Fruit fly (Drosophila melanogaster) whole organism, embryonic: ENCODE results near the gene Pis.

Experiments used
- BtbVII ChIP-seq: fragments of 200-800 bp; sonication (Bioruptor generic); optimal IDR thresholded peaks from 3 replicates; lab custom pipeline; 2017; ENCODE audit warnings: missing biosample characterization, mild to moderate bottlenecking, missing genetic modification characterization
- CG1024 ChIP-seq: fragments of 200-800 bp; sonication (Bioruptor generic); IDR thresholded peaks from 2 replicates; pipeline ENCODE4 v1.3.6; 2022; ENCODE audit warnings: missing biosample characterization, missing genetic modification characterization
- CG10654 ChIP-seq: fragments of 200-800 bp; sonication (Bioruptor generic); optimal IDR thresholded peaks from 2 replicates; lab custom pipeline; 2016; ENCODE audit warnings: missing biosample characterization, missing genetic modification characterization
- CG12071 ChIP-seq: fragments of 200-800 bp; sonication (Bioruptor generic); optimal IDR thresholded peaks from 3 replicates; lab custom pipeline; 2018; ENCODE audit warnings: missing biosample characterization, mild to moderate bottlenecking, missing genetic modification characterization
- CG13424 ChIP-seq: fragments of 200-800 bp; sonication (Bioruptor generic); optimal IDR thresholded peaks from 2 replicates; lab custom pipeline; 2019; ENCODE audit warnings: missing biosample characterization, mild to moderate bottlenecking, missing genetic modification characterization, moderate library complexity
- CG13624 ChIP-seq: fragments of 200-800 bp; sonication (Bioruptor generic); optimal IDR thresholded peaks from 2 replicates; lab custom pipeline; 2016; ENCODE audit warnings: missing biosample characterization, missing genetic modification characterization
- CG14667 ChIP-seq: fragments of 200-800 bp; sonication (Bioruptor generic); IDR thresholded peaks from 2 replicates; pipeline ENCODE4 v1.3.6; 2022; ENCODE audit warnings: missing biosample characterization, missing genetic modification characterization
- CG15073 ChIP-seq: fragments of 200-800 bp; sonication (Bioruptor generic); optimal IDR thresholded peaks from 2 replicates; lab custom pipeline; 2016; ENCODE audit warnings: missing biosample characterization, missing genetic modification characterization
- CG15479 ChIP-seq: fragments of 200-800 bp; sonication (Bioruptor generic); optimal IDR thresholded peaks from 3 replicates; lab custom pipeline; 2019; ENCODE audit warnings: missing biosample characterization, mild to moderate bottlenecking, missing genetic modification characterization, moderate library complexity
- CG16813 ChIP-seq: fragments of 200-800 bp; sonication (Bioruptor generic); IDR thresholded peaks from 3 replicates; pipeline ENCODE4 v1.3.6; 2022; ENCODE audit warnings: missing biosample characterization, missing genetic modification characterization; ENCODE audit not compliant: partially characterized antibody
- CG16863 ChIP-seq: fragments of 200-800 bp; sonication (Bioruptor generic); optimal IDR thresholded peaks from 3 replicates; lab custom pipeline; 2016; ENCODE audit warnings: missing biosample characterization, missing genetic modification characterization
- CG17361 ChIP-seq: fragments of 200-800 bp; sonication (Bioruptor generic); IDR thresholded peaks from 3 replicates; pipeline ENCODE4 v1.3.6; 2022; ENCODE audit warnings: missing biosample characterization, missing genetic modification characterization
- CG2875 ChIP-seq: fragments of 200-800 bp; sonication (Bioruptor generic); optimal IDR thresholded peaks from 2 replicates; lab custom pipeline; 2017; ENCODE audit warnings: missing biosample characterization, mild to moderate bottlenecking, missing genetic modification characterization, missing genetic modification reagents
- CG30431 ChIP-seq: fragments of 200-800 bp; sonication (Bioruptor generic); optimal IDR thresholded peaks from 2 replicates; lab custom pipeline; 2017; ENCODE audit warnings: missing biosample characterization, missing genetic modification characterization
- CG31224 ChIP-seq: fragments of 200-800 bp; sonication (Bioruptor generic); IDR thresholded peaks from 2 replicates; pipeline ENCODE4 v1.3.6; 2022; ENCODE audit warnings: missing biosample characterization, missing genetic modification characterization
- CG31388 ChIP-seq: fragments of 200-800 bp; sonication (Bioruptor generic); optimal IDR thresholded peaks from 2 replicates; lab custom pipeline; 2016; ENCODE audit warnings: missing biosample characterization, missing genetic modification characterization
- CG32532 ChIP-seq: fragments of 200-800 bp; sonication (Bioruptor generic); IDR thresholded peaks from 2 replicates; pipeline ENCODE4 v1.3.6; 2022; ENCODE audit warnings: missing biosample characterization, missing genetic modification characterization
- CG7556 ChIP-seq: fragments of 200-800 bp; sonication (Bioruptor generic); optimal IDR thresholded peaks from 2 replicates; lab custom pipeline; 2017; ENCODE audit warnings: missing biosample characterization, mild to moderate bottlenecking, missing genetic modification characterization
- CG7786 ChIP-seq: fragments of 200-800 bp; sonication (Bioruptor generic); optimal IDR thresholded peaks from 2 replicates; lab custom pipeline; 2016; ENCODE audit warnings: missing biosample characterization, missing genetic modification characterization
- CG8290 ChIP-seq, 3 experiments: fragments of 200-800 bp; sonication (Bioruptor generic); optimal IDR thresholded peaks; 2 replicates each; lab custom pipeline; 2016 to 2019; ENCODE audit warnings: missing biosample characterization in 3 of 3, missing genetic modification characterization in 3 of 3, mild to moderate bottlenecking in 2 of 3, moderate library complexity in 1 of 3
- CG9797 ChIP-seq: fragments of 200-800 bp; sonication (Bioruptor generic); optimal IDR thresholded peaks from 3 replicates; lab custom pipeline; 2018; ENCODE audit warnings: missing biosample characterization, mild to moderate bottlenecking, missing genetic modification characterization
- D19B ChIP-seq: fragments of 200-800 bp; sonication (Bioruptor generic); optimal IDR thresholded peaks from 2 replicates; lab custom pipeline; 2017; ENCODE audit warnings: missing biosample characterization, mild to moderate bottlenecking, missing genetic modification characterization
- E2f1 ChIP-seq: fragments of 200-800 bp; sonication (Bioruptor generic); IDR thresholded peaks from 2 replicates; pipeline ENCODE4 v1.3.6; 2022; ENCODE audit warnings: missing biosample characterization, missing genetic modification characterization
- Ets65A ChIP-seq: fragments of 200-800 bp; sonication (Bioruptor generic); peaks from one replicate; lab custom pipeline; 2016; ENCODE audit warnings: missing biosample characterization, missing genetic modification characterization
- Gsc ChIP-seq: fragments of 200-800 bp; sonication (Bioruptor generic); IDR thresholded peaks from 2 replicates; pipeline ENCODE4 v1.3.6; 2022; ENCODE audit warnings: missing biosample characterization, missing genetic modification characterization
- Med ChIP-seq: fragments of 200-800 bp; sonication (Bioruptor generic); peaks from one replicate; lab custom pipeline; 2016; ENCODE audit warnings: missing biosample characterization, missing genetic modification characterization, mild to moderate bottlenecking, inconsistent platforms, moderate library complexity
- Opbp ChIP-seq: fragments of 200-800 bp; sonication (Bioruptor generic); IDR thresholded peaks from 3 replicates; pipeline ENCODE4 v1.3.6; 2022; ENCODE audit warnings: missing biosample characterization, missing genetic modification characterization; ENCODE audit not compliant: partially characterized antibody
- Spps ChIP-seq: fragments of 200-800 bp; sonication (Bioruptor generic); optimal IDR thresholded peaks from 2 replicates; lab custom pipeline; 2018; ENCODE audit warnings: missing biosample characterization, mild to moderate bottlenecking, missing genetic modification characterization
- Ssrp ChIP-seq: fragments of 200-800 bp; sonication (Bioruptor generic); optimal IDR thresholded peaks from 2 replicates; lab custom pipeline; 2018; ENCODE audit warnings: missing biosample characterization, mild to moderate bottlenecking, missing genetic modification characterization, moderate library complexity
- Vsx1 ChIP-seq: fragments of 200-800 bp; sonication (Bioruptor generic); optimal IDR thresholded peaks from 2 replicates; lab custom pipeline; 2017; ENCODE audit warnings: missing biosample characterization, mild to moderate bottlenecking, missing genetic modification characterization, missing genetic modification reagents
- al ChIP-seq: fragments of 200-800 bp; sonication (Bioruptor generic); IDR thresholded peaks from 2 replicates; pipeline ENCODE4 v1.3.6; 2022; ENCODE audit warnings: missing biosample characterization, missing genetic modification characterization
- aop ChIP-seq: fragments of 200-800 bp; sonication (Bioruptor generic); IDR thresholded peaks from 2 replicates; pipeline ENCODE4 v1.3.6; 2022; ENCODE audit warnings: missing biosample characterization, missing genetic modification characterization
- ara ChIP-seq: fragments of 200-800 bp; sonication (Bioruptor generic); IDR thresholded peaks from 2 replicates; pipeline ENCODE4 v1.3.6; 2022; ENCODE audit warnings: missing biosample characterization, missing genetic modification characterization
- caup ChIP-seq: fragments of 200-800 bp; sonication (Bioruptor generic); optimal IDR thresholded peaks from 3 replicates; lab custom pipeline; 2017; ENCODE audit warnings: missing biosample characterization, mild to moderate bottlenecking, missing genetic modification characterization, moderate library complexity; ENCODE audit not compliant: severe bottlenecking
- croc ChIP-seq: fragments of 200-800 bp; sonication (Bioruptor generic); conservative IDR thresholded peaks from 3 replicates; pipeline ENCODE4 v1.3.6; 2022; ENCODE audit warnings: missing biosample characterization, missing genetic modification characterization
- da ChIP-seq: fragments of 200-800 bp; sonication (Bioruptor generic); optimal IDR thresholded peaks from 2 replicates; lab custom pipeline; 2016; ENCODE audit warnings: missing biosample characterization, missing genetic modification characterization
- dysf ChIP-seq: fragments of 200-800 bp; sonication (Bioruptor generic); IDR thresholded peaks from 3 replicates; pipeline ENCODE4 v1.3.6; 2022; ENCODE audit warnings: missing biosample characterization, missing genetic modification characterization
- esg ChIP-seq: fragments of 200-800 bp; sonication (Bioruptor generic); conservative IDR thresholded peaks from 2 replicates; pipeline ENCODE4 v1.3.6; 2022; ENCODE audit warnings: missing biosample characterization, missing genetic modification characterization
- gcm ChIP-seq: fragments of 200-800 bp; sonication (Bioruptor generic); optimal IDR thresholded peaks from 2 replicates; lab custom pipeline; 2019; ENCODE audit warnings: missing biosample characterization, mild to moderate bottlenecking, missing genetic modification characterization, moderate library complexity
- gcm2 ChIP-seq: fragments of 200-800 bp; sonication (Bioruptor generic); optimal IDR thresholded peaks from 2 replicates; lab custom pipeline; 2016; ENCODE audit warnings: missing biosample characterization, missing genetic modification characterization
- h ChIP-seq: fragments of >200 bp; optimal IDR thresholded peaks from 2 replicates; lab custom pipeline; 2017
- her ChIP-seq: fragments of 200-800 bp; sonication (Bioruptor generic); optimal IDR thresholded peaks from 2 replicates; lab custom pipeline; 2016; ENCODE audit warnings: missing biosample characterization, missing genetic modification characterization
- pita ChIP-seq: fragments of 200-800 bp; sonication (Bioruptor generic); optimal IDR thresholded peaks from 2 replicates; lab custom pipeline; 2017; ENCODE audit warnings: missing biosample characterization, mild to moderate bottlenecking, missing genetic modification characterization
- pum ChIP-seq: fragments of 200-800 bp; sonication (Bioruptor generic); optimal IDR thresholded peaks from 2 replicates; lab custom pipeline; 2016; ENCODE audit warnings: missing biosample characterization, missing genetic modification characterization
- schlank ChIP-seq: fragments of 200-800 bp; sonication (Bioruptor generic); optimal IDR thresholded peaks from 2 replicates; lab custom pipeline; 2018; ENCODE audit warnings: missing biosample characterization, mild to moderate bottlenecking, missing genetic modification characterization
- slp2 ChIP-seq: fragments of 200-800 bp; sonication (Bioruptor generic); optimal IDR thresholded peaks from 2 replicates; lab custom pipeline; 2016; ENCODE audit warnings: missing biosample characterization, missing genetic modification characterization
- tin ChIP-seq: fragments of 200-800 bp; sonication (Bioruptor generic); optimal IDR thresholded peaks from 3 replicates; lab custom pipeline; 2016; ENCODE audit warnings: missing biosample characterization, missing genetic modification characterization
- ttk ChIP-seq: fragments of 200-800 bp; sonication (Bioruptor generic); IDR thresholded peaks from 2 replicates; pipeline ENCODE4 v2.1.2; 2022; ENCODE audit warnings: missing biosample characterization, missing genetic modification characterization
- tx ChIP-seq: fragments of 200-800 bp; sonication (Bioruptor generic); optimal IDR thresholded peaks from 2 replicates; lab custom pipeline; 2016; ENCODE audit warnings: missing biosample characterization, missing genetic modification characterization
- unpg ChIP-seq: fragments of 200-800 bp; sonication (Bioruptor generic); optimal IDR thresholded peaks from 3 replicates; lab custom pipeline; 2018; ENCODE audit warnings: missing biosample characterization, mild to moderate bottlenecking, missing genetic modification characterization, moderate library complexity
- wek ChIP-seq: fragments of 200-800 bp; sonication (Bioruptor generic); optimal IDR thresholded peaks from 3 replicates; lab custom pipeline; 2018; ENCODE audit warnings: missing biosample characterization, mild to moderate bottlenecking, missing genetic modification characterization, moderate library complexity
- wor ChIP-seq: fragments of 200-800 bp; sonication (Bioruptor generic); IDR thresholded peaks from 2 replicates; pipeline ENCODE4 v1.3.6; 2022; ENCODE audit warnings: missing biosample characterization, missing genetic modification characterization
- yki ChIP-seq: fragments of >200 bp; optimal IDR thresholded peaks from 3 replicates; lab custom pipeline; 2018

Gene Pis

DNA sequence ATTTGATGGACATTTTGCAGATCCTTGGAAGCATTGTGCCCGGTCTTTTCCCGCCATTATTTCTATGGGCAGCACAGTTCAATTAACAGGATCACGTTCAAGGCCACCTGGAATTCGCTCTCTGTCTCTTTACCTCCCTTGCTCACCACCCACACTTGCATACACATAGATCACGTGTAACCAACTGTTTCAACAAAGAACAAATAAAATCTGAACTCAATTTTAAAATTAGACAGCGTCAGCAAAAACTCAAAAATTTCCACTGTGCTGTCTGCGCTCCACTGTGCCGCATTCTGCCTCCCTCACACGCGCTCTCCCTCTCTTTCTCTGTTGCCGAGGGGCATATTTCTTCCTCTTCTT is 6.0 kb upstream of the Pis start (continued):
- no peak for TF ChIP-seq CG1024 (GFP tag; lab: Robert Waterston, UW)
- TF ChIP-seq gcm2, result no peak
- no peak for TF ChIP-seq slp2 (GFP tag; lab: Kevin White, UChicago)
- TF ChIP-seq Med (GFP tag; lab: Kevin White, UChicago), result peak; percentile 80
- TF ChIP-seq CG7556, result no peak
- TF ChIP-seq schlank (tag; lab: Kevin White, UChicago), result no peak
- no peak for TF ChIP-seq her (GFP tag; lab: Kevin White, UChicago)
- no peak for TF ChIP-seq aop (GFP tag; lab: Robert Waterston, UW)
- TF ChIP-seq CG10654 (GFP tag; lab: Kevin White, UChicago), result no peak
- TF ChIP-seq esg (GFP tag; lab: Robert Waterston, UW), result no peak
- TF ChIP-seq CG9797, result no peak
- TF ChIP-seq CG30431 (GFP tag; lab: Kevin White, UChicago), result no peak
- TF ChIP-seq CG32532 (GFP tag; lab: Robert Waterston, UW), result peak; percentile 34; the same call in 1 of the 2 replicates
- TF ChIP-seq dysf (GFP tag; lab: Robert Waterston, UW), result 0 out of 3 replicates have a peak, but pooled peaks have one; percentile 10
- no peak for TF ChIP-seq h (lab: Kevin White, UChicago)
- TF ChIP-seq CG17361 (GFP tag; lab: Robert Waterston, UW), result no peak
- peak; percentile 15 for TF ChIP-seq CG12071
- TF ChIP-seq Spps (tag; lab: Kevin White, UChicago), result no peak
- no peak for TF ChIP-seq caup (GFP tag; lab: Kevin White, UChicago)
- no peak for TF ChIP-seq pita (GFP tag; lab: Kevin White, UChicago)
- TF ChIP-seq Ets65A (GFP tag; lab: Kevin White, UChicago), result no peak
- no peak for TF ChIP-seq D19B
- TF ChIP-seq CG15073 (GFP tag; lab: Kevin White, UChicago), result no peak
- no peak for TF ChIP-seq unpg (GFP tag; lab: Kevin White, UChicago)
- no peak for TF ChIP-seq CG14667 (GFP tag; lab: Robert Waterston, UW)
- no peak for TF ChIP-seq da (GFP tag; lab: Kevin White, UChicago)
- no peak for TF ChIP-seq CG13424 (tag; lab: Kevin White, UChicago)
- 0 out of 2 replicates have a peak, but pooled peaks have one; percentile 22 for TF ChIP-seq ara (GFP tag; lab: Robert Waterston, UW)
- TF ChIP-seq CG16863, result no peak
- TF ChIP-seq wek (GFP tag; lab: Kevin White, UChicago), result no peak
- TF ChIP-seq CG13624 (GFP tag; lab: Kevin White, UChicago), result no peak
- no peak for TF ChIP-seq tx (GFP tag; lab: Kevin White, UChicago)
- TF ChIP-seq ttk, result no peak
- no peak for TF ChIP-seq CG8290 (GFP tag; optimal IDR thresholded peaks at IDR 0.05; lab: Kevin White, UChicago)
- peak in 1 of 2 experiments; percentile 24 for TF ChIP-seq CG8290 (tag; optimal IDR thresholded peaks at IDR 0.05; lab: Kevin White, UChicago)
- TF ChIP-seq croc (GFP tag; lab: Robert Waterston, UW), result no peak
- TF ChIP-seq gcm (GFP tag; lab: Kevin White, UChicago), result no peak
- no peak for TF ChIP-seq Ssrp (tag; lab: Kevin White, UChicago)
- TF ChIP-seq pum (GFP tag; lab: Kevin White, UChicago), result no peak
- no peak for TF ChIP-seq Vsx1 (GFP tag; lab: Kevin White, UChicago)
- no peak for TF ChIP-seq CG16813 (GFP tag; lab: Robert Waterston, UW)
- TF ChIP-seq al (GFP tag; lab: Robert Waterston, UW), result no peak
- no peak for TF ChIP-seq BtbVII (GFP tag; lab: Kevin White, UChicago)
- TF ChIP-seq CG2875 (GFP tag; lab: Kevin White, UChicago), result no peak
- TF ChIP-seq Opbp (GFP tag; lab: Robert Waterston, UW), result no peak
- no peak for TF ChIP-seq wor
- no peak for TF ChIP-seq tin (GFP tag; lab: Kevin White, UChicago)
- TF ChIP-seq CG31388 (GFP tag; lab: Kevin White, UChicago), result no peak
- TF ChIP-seq CG7786 (GFP tag; lab: Kevin White, UChicago), result no peak
- no peak for TF ChIP-seq yki (lab: Kevin White, UChicago)
- TF ChIP-seq E2f1, result peak; percentile 33; the same call in 1 of the 2 replicates
- no peak for TF ChIP-seq CG31224 (GFP tag; lab: Robert Waterston, UW)
- TF ChIP-seq CG15479 (GFP tag; lab: Kevin White, UChicago), result no peak
- no peak for TF ChIP-seq Gsc (GFP tag; lab: Robert Waterston, UW)
